Worm (Caenorhabditis elegans): Measurements from ENCODE around the gene Y54E2A.5.

The Y54E2A.5 gene

DNA sequence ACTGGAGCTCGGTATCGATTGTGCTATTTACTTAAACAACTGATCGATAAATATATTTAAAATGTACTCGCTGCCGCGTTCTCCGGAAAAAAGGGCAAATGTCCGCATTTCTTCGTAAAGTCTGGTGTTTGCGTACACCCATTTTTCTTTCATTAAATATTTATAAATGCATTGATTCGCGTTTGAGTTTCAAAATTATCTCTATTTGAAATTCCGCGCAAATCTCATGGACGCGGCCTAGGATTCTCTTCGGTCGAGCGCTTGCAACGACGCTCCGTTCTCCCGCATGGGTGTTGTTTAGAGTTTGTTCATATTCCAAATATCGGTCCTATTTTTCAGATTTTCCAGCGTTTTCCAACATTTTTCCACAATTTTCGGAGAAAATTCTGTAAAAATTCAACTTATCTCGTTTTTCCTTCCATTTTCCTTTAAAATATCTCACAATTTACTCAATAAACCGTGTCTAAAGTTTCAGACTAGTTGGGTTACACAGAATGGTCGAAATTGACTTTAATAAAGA lies 37.4 kb upstream of the Y54E2A.5 start, which contains the start of gene eif-3.B (continued):
- TF ChIP-seq lsy-27 (tag; optimal IDR thresholded peaks at IDR 0.05; ENCODE audit: borderline replicate concordance, insufficient read depth) (no peak), him-1 (tag; optimal IDR thresholded peaks at IDR 0.05) (no peak), snpc-4 (GFP tag; optimal IDR thresholded peaks at IDR 0.05) (peak; percentile 45), snpc-4 (tag; optimal IDR thresholded peaks at IDR 0.05) (peak; percentile 13 to 86 (median 84)), ztf-28 (GFP tag; IDR thresholded peaks at IDR 0.05) (0 out of 2 replicates have a peak, but pooled peaks have one; percentile 40), hrde-1 (tag; optimal IDR thresholded peaks at IDR 0.05; ENCODE audit: borderline replicate concordance) (no peak), rcor-1 (GFP tag; IDR thresholded peaks at IDR 0.05) (peak; percentile 86), somi-1 (GFP tag; optimal IDR thresholded peaks at IDR 0.05) (peak; percentile 47), nfya-1 (tag; optimal IDR thresholded peaks at IDR 0.05; ENCODE audit: borderline replicate concordance, insufficient read depth) (no peak), B0261.1 (tag; optimal IDR thresholded peaks at IDR 0.05) (no peak), ceh-79 (tag; optimal IDR thresholded peaks at IDR 0.05) (no peak), nhr-80 (tag; optimal IDR thresholded peaks at IDR 0.05) (peak; percentile 40), chd-7 (tag; optimal IDR thresholded peaks at IDR 0.05) (no peak), mxl-1 (tag; optimal IDR thresholded peaks at IDR 0.05) (no peak), zfh-2 (GFP tag; conservative IDR thresholded peaks at IDR 0.05) (no peak; the same call in 1 of the 2 replicates), ztf-6 (GFP tag; IDR thresholded peaks at IDR 0.05) (0 out of 2 replicates have a peak, but pooled peaks have one; percentile 14), rec-8 (tag; optimal IDR thresholded peaks at IDR 0.05) (no peak), ccch-3 (GFP tag; optimal IDR thresholded peaks at IDR 0.05) (no peak), ets-4 (GFP tag; optimal IDR thresholded peaks at IDR 0.05) (no peak), madf-8 (GFP tag; conservative IDR thresholded peaks at IDR 0.05) (peak; percentile 58), ceh-27 (GFP tag; optimal IDR thresholded peaks at IDR 0.05) (peak; percentile 93), nhr-120 (GFP tag; IDR thresholded peaks at IDR 0.05) (no peak), attf-6 (GFP tag; IDR thresholded peaks at IDR 0.05) (no peak), hlh-26 (GFP tag; conservative IDR thresholded peaks at IDR 0.05) (no peak), T26A5.8 (tag; optimal IDR thresholded peaks at IDR 0.05) (no peak), unc-62 (GFP tag; optimal IDR thresholded peaks at IDR 0.05) (no peak), hlh-12 (tag; optimal IDR thresholded peaks at IDR 0.05) (no peak), dpff-1 (tag; optimal IDR thresholded peaks at IDR 0.05) (no peak), Y79H2A.3 (GFP tag; conservative IDR thresholded peaks at IDR 0.05) (no peak; the same call in 1 of the 2 replicates), F37B4.10 (GFP tag; IDR thresholded peaks at IDR 0.05) (no peak), athp-1 (tag; optimal IDR thresholded peaks at IDR 0.05) (peak; percentile 88), T07F8.4 (tag; optimal IDR thresholded peaks at IDR 0.05) (no peak), dpl-1 (GFP tag; optimal IDR thresholded peaks at IDR 0.05) (peak; percentile 71), F22D6.2 (tag; optimal IDR thresholded peaks at IDR 0.05) (peak; percentile 15), ztf-3 (GFP tag; optimal IDR thresholded peaks at IDR 0.05) (no peak), Y67H2A.10 (GFP tag; conservative IDR thresholded peaks at IDR 0.05) (0 out of 2 replicates have a peak, but pooled peaks have one; percentile 30), F10E7.11 (tag; optimal IDR thresholded peaks at IDR 0.05) (no peak), Y56A3A.18 (GFP tag; IDR thresholded peaks at IDR 0.05) (no peak), F57C9.4 (tag; optimal IDR thresholded peaks at IDR 0.05) (no peak), snpc-1.3 (tag; optimal IDR thresholded peaks at IDR 0.05; ENCODE audit: insufficient read depth) (peak; percentile 51), efl-1 (GFP tag; optimal IDR thresholded peaks at IDR 0.05) (peak; percentile 81), B0019.2 (GFP tag; conservative IDR thresholded peaks at IDR 0.05) (no peak), tlf-1 (GFP tag; optimal IDR thresholded peaks at IDR 0.05) (peak; percentile 35), ztf-22 (GFP tag; optimal IDR thresholded peaks at IDR 0.05) (no peak), ceh-100 (GFP tag; IDR thresholded peaks at IDR 0.05) (peak; percentile 73), sdz-38 (tag; optimal IDR thresholded peaks at IDR 0.05) (no peak), hsf-1 (GFP tag; IDR thresholded peaks at IDR 0.05) (0 out of 2 replicates have a peak, but pooled peaks have one; percentile 52), F23B12.7 (tag; optimal IDR thresholded peaks at IDR 0.05; ENCODE audit: insufficient read depth) (peak; percentile 64)

Measured in whole organism, young adult.